Worm (Caenorhabditis elegans) whole organism, midembryonic: ENCODE measurements around the gene T05A7.12.

Experiments used
- T22C8.4 ChIP-seq: fragments of 200-800 bp; sonication (Bioruptor generic); IDR thresholded peaks from 2 replicates; pipeline ENCODE4 v1.3.6; 2022; ENCODE audit warnings: missing genetic modification characterization, missing compliant biosample characterization
- cog-1 ChIP-seq: sonication (generic microtip); optimal IDR thresholded peaks from 2 replicates; lab custom pipeline; 2016; ENCODE audit warnings: missing genetic modification characterization, missing compliant biosample characterization
- klf-2 ChIP-seq: fragments of 200-800 bp; sonication (Bioruptor generic); conservative IDR thresholded peaks from 2 replicates; pipeline ENCODE4 v1.3.6; 2022; ENCODE audit warnings: missing genetic modification reagents, missing genetic modification characterization, missing compliant biosample characterization
- med-1 ChIP-seq: sonication (generic microtip); optimal IDR thresholded peaks from 2 replicates; lab custom pipeline; 2017; ENCODE audit warnings: missing genetic modification characterization, mild to moderate bottlenecking, missing compliant biosample characterization, antibody characterized with exemption, missing genetic modification reagents; ENCODE audit not compliant: insufficient read depth
- ref-1 ChIP-seq: fragments of 200-800 bp; sonication (Bioruptor generic); conservative IDR thresholded peaks from 2 replicates; pipeline ENCODE4 v1.3.6; 2022; ENCODE audit warnings: missing genetic modification reagents, missing genetic modification characterization, missing compliant biosample characterization
- ztf-29 ChIP-seq: fragments of 200-800 bp; sonication (Bioruptor generic); IDR thresholded peaks from 2 replicates; pipeline ENCODE4 v1.3.6; 2022; ENCODE audit warnings: missing genetic modification reagents, missing genetic modification characterization, missing compliant biosample characterization

ce11 chrII:4683693-4684092 lies 20.6 kb upstream of the T05A7.12 start, which contains the start of gene sre-40:
- TF ChIP-seq T22C8.4 (GFP tag; lab: Robert Waterston, UW) (no peak), klf-2 (GFP tag; lab: Robert Waterston, UW) (no peak), cog-1 (no peak), ref-1 (GFP tag; lab: Robert Waterston, UW) (no peak), med-1 (GFP tag; lab: Kevin White, UChicago) (no peak), ztf-29 (GFP tag; lab: Robert Waterston, UW) (no peak)
